Worm (Caenorhabditis elegans) whole organism, L1 larva: ENCODE data around the gene paml-1.

Experiments used
- C04F5.9 ChIP-seq: sonication (generic microtip); optimal IDR thresholded peaks from 2 replicates; lab custom pipeline; 2016; ENCODE audit warnings: missing genetic modification characterization, missing compliant biosample characterization
- C16A3.4 ChIP-seq: fragments of 150-350 bp; optimal IDR thresholded peaks from 2 replicates; lab custom pipeline; 2014; ENCODE audit warnings: missing biosample characterization, missing genetic modification characterization
- C34B4.2 ChIP-seq: sonication (generic microtip); optimal IDR thresholded peaks from 2 replicates; lab custom pipeline; 2017; ENCODE audit warnings: mild to moderate bottlenecking, missing genetic modification characterization, missing compliant biosample characterization
- F16B12.6 ChIP-seq: fragments of 150-350 bp; optimal IDR thresholded peaks from 2 replicates; lab custom pipeline; 2014; ENCODE audit warnings: missing biosample characterization, missing genetic modification characterization
- aly-2 ChIP-seq: fragments of 150-350 bp; optimal IDR thresholded peaks from 2 replicates; lab custom pipeline; 2014; ENCODE audit warnings: missing biosample characterization, missing genetic modification characterization
- ama-1 ChIP-seq: fragments of 150-350 bp; optimal IDR thresholded peaks from 2 replicates; lab custom pipeline; 2014
- ceh-63 ChIP-seq: fragments of 200-800 bp; sonication (Bioruptor generic); optimal IDR thresholded peaks from 2 replicates; lab custom pipeline; 2018; ENCODE audit warnings: mild to moderate bottlenecking, missing genetic modification characterization, missing compliant biosample characterization
- ceh-8 ChIP-seq: fragments of 200-800 bp; sonication (Bioruptor generic); optimal IDR thresholded peaks from 2 replicates; lab custom pipeline; 2018; ENCODE audit warnings: mild to moderate bottlenecking, missing genetic modification characterization, moderate library complexity, missing compliant biosample characterization
- ceh-82 ChIP-seq, 3 experiments: fragments of 150-350 bp in 1 of 3; sonication (generic microtip) in 2 of 3; optimal IDR thresholded peaks; 2 replicates each; lab custom pipeline; 2014 to 2017; ENCODE audit warnings: missing biosample characterization in 3 of 3, missing genetic modification characterization in 3 of 3
- dpl-1 ChIP-seq, 3 experiments: fragments of 150-350 bp in 2 of 3; sonication (generic microtip) in 1 of 3; optimal IDR thresholded peaks; 2 replicates each; lab custom pipeline; 2014 to 2017; ENCODE audit warnings: missing biosample characterization in 3 of 3, missing genetic modification characterization in 3 of 3, missing genetic modification reagents in 3 of 3
- fkh-10 ChIP-seq: sonication (generic microtip); optimal IDR thresholded peaks from 2 replicates; lab custom pipeline; 2017; ENCODE audit warnings: missing biosample characterization, missing genetic modification reagents, missing genetic modification characterization
- fkh-8 ChIP-seq: sonication (generic microtip); optimal IDR thresholded peaks from 2 replicates; lab custom pipeline; 2016; ENCODE audit warnings: mild to moderate bottlenecking, missing genetic modification characterization, missing compliant biosample characterization
- fos-1 ChIP-seq: fragments of 150-350 bp; optimal IDR thresholded peaks from 2 replicates; lab custom pipeline; 2014; ENCODE audit warnings: missing biosample characterization, missing genetic modification characterization
- grh-1 ChIP-seq: fragments of 200-800 bp; sonication (Bioruptor generic); IDR thresholded peaks from 2 replicates; pipeline ENCODE4 v1.3.6; 2022; ENCODE audit warnings: missing genetic modification reagents, missing genetic modification characterization, missing compliant biosample characterization
- hlh-17 ChIP-seq: fragments of 200-800 bp; sonication (Bioruptor generic); optimal IDR thresholded peaks from 2 replicates; lab custom pipeline; 2018; ENCODE audit warnings: missing genetic modification characterization, mild to moderate bottlenecking, missing compliant biosample characterization, moderate library complexity, borderline replicate concordance
- hlh-4 ChIP-seq: sonication (generic microtip); optimal IDR thresholded peaks from 2 replicates; lab custom pipeline; 2016; ENCODE audit warnings: mild to moderate bottlenecking, missing genetic modification characterization, missing compliant biosample characterization
- hpl-2 ChIP-seq: fragments of 150-350 bp; optimal IDR thresholded peaks from 2 replicates; lab custom pipeline; 2014; ENCODE audit warnings: missing biosample characterization, missing genetic modification reagents, missing genetic modification characterization
- irx-1 ChIP-seq: sonication (generic microtip); optimal IDR thresholded peaks from 2 replicates; lab custom pipeline; 2016; ENCODE audit warnings: missing genetic modification characterization, missing compliant biosample characterization
- isw-1 ChIP-seq: fragments of 200-800 bp; sonication (Bioruptor generic); IDR thresholded peaks from 2 replicates; pipeline ENCODE4 v1.3.6; 2022; ENCODE audit warnings: missing genetic modification characterization, missing compliant biosample characterization
- jun-1 ChIP-seq: fragments of 150-350 bp; optimal IDR thresholded peaks from 2 replicates; lab custom pipeline; 2014; ENCODE audit warnings: missing biosample characterization, missing genetic modification reagents, missing genetic modification characterization
- lin-13 ChIP-seq: fragments of 150-350 bp; optimal IDR thresholded peaks from 2 replicates; lab custom pipeline; 2014; ENCODE audit warnings: missing biosample characterization, missing genetic modification reagents, missing genetic modification characterization
- lin-15B ChIP-seq: fragments of 150-350 bp; sonication (generic microtip); optimal IDR thresholded peaks from 3 replicates; lab custom pipeline; 2014; ENCODE audit warnings: missing biosample characterization, missing genetic modification characterization
- lin-35 ChIP-seq, 2 experiments: fragments of 150-350 bp; optimal IDR thresholded peaks; 2 replicates each; lab custom pipeline; 2014; ENCODE audit warnings: missing biosample characterization in 2 of 2, missing genetic modification characterization in 2 of 2, missing genetic modification reagents in 2 of 2
- lin-39 ChIP-seq: fragments of 150-350 bp; optimal IDR thresholded peaks from 2 replicates; lab custom pipeline; 2014; ENCODE audit warnings: missing biosample characterization, missing genetic modification reagents, missing genetic modification characterization
- lir-3 ChIP-seq: sonication (generic microtip); optimal IDR thresholded peaks from 2 replicates; lab custom pipeline; 2016; ENCODE audit warnings: mild to moderate bottlenecking, missing genetic modification characterization, moderate library complexity, missing compliant biosample characterization; ENCODE audit not compliant: poor library complexity
- lsy-2 ChIP-seq, 2 experiments: fragments of 150-350 bp; optimal IDR thresholded peaks; 2 replicates each; lab custom pipeline; 2014; ENCODE audit warnings: missing biosample characterization in 2 of 2, missing genetic modification characterization in 2 of 2
- mab-9 ChIP-seq: fragments of 200-800 bp; sonication (Bioruptor generic); IDR thresholded peaks from 2 replicates; pipeline ENCODE4 v1.3.6; 2022; ENCODE audit warnings: missing genetic modification reagents, missing genetic modification characterization, missing compliant biosample characterization
- mdl-1 ChIP-seq, 2 experiments: fragments of 150-350 bp; optimal IDR thresholded peaks; 2 replicates each; lab custom pipeline; 2014 to 2017; ENCODE audit warnings: missing biosample characterization in 2 of 2, missing genetic modification characterization in 2 of 2, inconsistent platforms in 1 of 2
- nhr-11 ChIP-seq: fragments of 150-350 bp; optimal IDR thresholded peaks from 2 replicates; lab custom pipeline; 2014; ENCODE audit warnings: missing biosample characterization, missing genetic modification characterization
- nhr-237 ChIP-seq: fragments of 150-350 bp; optimal IDR thresholded peaks from 2 replicates; lab custom pipeline; 2014; ENCODE audit warnings: missing biosample characterization, missing genetic modification characterization
- nhr-85 ChIP-seq: sonication (generic microtip); peaks from one replicate; lab custom pipeline; 2016; ENCODE audit warnings: missing genetic modification characterization, inconsistent platforms, missing compliant biosample characterization
- nhr-90 ChIP-seq: sonication (generic microtip); optimal IDR thresholded peaks from 2 replicates; lab custom pipeline; 2016; ENCODE audit warnings: mild to moderate bottlenecking, missing genetic modification characterization, missing compliant biosample characterization; ENCODE audit not compliant: poor library complexity
- pag-3 ChIP-seq: sonication (generic microtip); optimal IDR thresholded peaks from 2 replicates; lab custom pipeline; 2017; ENCODE audit warnings: missing genetic modification characterization, mild to moderate bottlenecking, missing compliant biosample characterization, antibody characterized with exemption, borderline replicate concordance; ENCODE audit not compliant: insufficient read depth
- pax-3 ChIP-seq: fragments of 200-800 bp; sonication (Bioruptor generic); optimal IDR thresholded peaks from 2 replicates; lab custom pipeline; 2018; ENCODE audit warnings: mild to moderate bottlenecking, missing genetic modification characterization, moderate library complexity, missing compliant biosample characterization
- pqm-1 ChIP-seq: sonication (generic microtip); optimal IDR thresholded peaks from 3 replicates; lab custom pipeline; 2017; ENCODE audit warnings: missing biosample characterization, missing genetic modification characterization
- rnt-1 ChIP-seq: sonication (generic microtip); optimal IDR thresholded peaks from 2 replicates; lab custom pipeline; 2016; ENCODE audit warnings: mild to moderate bottlenecking, missing genetic modification characterization, moderate library complexity, missing compliant biosample characterization
- skn-1 ChIP-seq: fragments of 150-350 bp; optimal IDR thresholded peaks from 2 replicates; lab custom pipeline; 2014; ENCODE audit warnings: missing biosample characterization, missing genetic modification characterization
- snu-23 ChIP-seq: sonication (generic microtip); optimal IDR thresholded peaks from 2 replicates; lab custom pipeline; 2016; ENCODE audit warnings: missing genetic modification characterization, missing compliant biosample characterization
- sox-4 ChIP-seq: sonication (generic microtip); optimal IDR thresholded peaks from 2 replicates; lab custom pipeline; 2016; ENCODE audit warnings: missing genetic modification characterization, missing compliant biosample characterization
- sup-37 ChIP-seq: fragments of 200-800 bp; sonication (Bioruptor generic); optimal IDR thresholded peaks from 2 replicates; lab custom pipeline; 2018; ENCODE audit warnings: mild to moderate bottlenecking, missing genetic modification characterization, missing compliant biosample characterization
- swsn-7 ChIP-seq: sonication (generic microtip); optimal IDR thresholded peaks from 2 replicates; lab custom pipeline; 2016; ENCODE audit warnings: missing genetic modification characterization, missing compliant biosample characterization
- tbx-2 ChIP-seq: sonication (generic microtip); optimal IDR thresholded peaks from 2 replicates; lab custom pipeline; 2016; ENCODE audit warnings: missing genetic modification characterization, missing compliant biosample characterization
- unc-62 ChIP-seq: fragments of 150-350 bp; optimal IDR thresholded peaks from 2 replicates; lab custom pipeline; 2014; ENCODE audit warnings: missing biosample characterization, missing genetic modification reagents, missing genetic modification characterization
- unc-98 ChIP-seq: fragments of 200-800 bp; sonication (Bioruptor generic); IDR thresholded peaks from 2 replicates; pipeline ENCODE4 v1.3.6; 2022; ENCODE audit warnings: missing genetic modification characterization, missing compliant biosample characterization
- vab-15 ChIP-seq: sonication (generic microtip); optimal IDR thresholded peaks from 2 replicates; lab custom pipeline; 2017; ENCODE audit warnings: missing genotype, mild to moderate bottlenecking, missing genetic modification characterization, missing compliant biosample characterization
- xbp-1 ChIP-seq: sonication (generic microtip); optimal IDR thresholded peaks from 2 replicates; lab custom pipeline; 2016; ENCODE audit warnings: missing genetic modification characterization, missing compliant biosample characterization
- ztf-11 ChIP-seq, 2 experiments: sonication (generic microtip); optimal IDR thresholded peaks; 2 replicates each; lab custom pipeline; 2016 to 2017; ENCODE audit warnings: missing genetic modification characterization in 2 of 2, missing biosample characterization in 1 of 2, missing compliant biosample characterization in 1 of 2
- ztf-4 ChIP-seq: fragments of 150-350 bp; optimal IDR thresholded peaks from 2 replicates; lab custom pipeline; 2014; ENCODE audit warnings: missing biosample characterization, missing genetic modification characterization

paml-1 gene

ce11 chrIII:10236291-10236871 is 2.5 kb upstream of the paml-1 start (continued):
- TF ChIP-seq lin-35 (GFP tag; optimal IDR thresholded peaks at IDR 0.05; lab: Kevin White, UChicago) (peak in 1 of 2 experiments; percentile 36), pqm-1 (no peak), pag-3 (tag; lab: Kevin White, UChicago) (no peak), C34B4.2 (tag; lab: Kevin White, UChicago) (no peak), nhr-237 (tag; lab: Kevin White, UChicago) (no peak), xbp-1 (tag; lab: Kevin White, UChicago) (no peak), ceh-8 (GFP tag; lab: Kevin White, UChicago) (no peak), dpl-1 (GFP tag; optimal IDR thresholded peaks at IDR 0.05; lab: Kevin White, UChicago) (no peak), mdl-1 (tag; optimal IDR thresholded peaks at IDR 0.05; lab: Kevin White, UChicago) (peak in 1 of 2 experiments; percentile 15), isw-1 (GFP tag; lab: Robert Waterston, UW) (no peak), ama-1 (lab: Kevin White, UChicago) (no peak), lin-15B (tag; lab: Kevin White, UChicago) (no peak), jun-1 (tag; lab: Kevin White, UChicago) (no peak), swsn-7 (tag; lab: Kevin White, UChicago) (no peak), skn-1 (no peak), sup-37 (GFP tag; lab: Kevin White, UChicago) (no peak), pax-3 (tag; lab: Kevin White, UChicago) (no peak), fkh-10 (GFP tag; lab: Kevin White, UChicago) (no peak), C04F5.9 (no peak), lin-13 (GFP tag; lab: Kevin White, UChicago) (no peak), F16B12.6 (tag; lab: Kevin White, UChicago) (no peak), lin-39 (tag; lab: Kevin White, UChicago) (no peak), C16A3.4 (tag; lab: Kevin White, UChicago) (no peak), irx-1 (tag; lab: Kevin White, UChicago) (no peak), tbx-2 (tag; lab: Kevin White, UChicago) (no peak), rnt-1 (tag; lab: Kevin White, UChicago) (no peak), nhr-11 (tag; lab: Kevin White, UChicago) (no peak), fkh-8 (no peak), unc-62 (GFP tag; lab: Kevin White, UChicago) (no peak), hlh-4 (tag; lab: Kevin White, UChicago) (no peak), nhr-90 (tag; lab: Kevin White, UChicago) (peak; percentile 27), grh-1 (no peak), nhr-85 (tag; lab: Kevin White, UChicago) (peak; percentile 52), ztf-11 (tag; optimal IDR thresholded peaks at IDR 0.05; lab: Kevin White, UChicago) (no peak), hlh-17 (GFP tag; lab: Kevin White, UChicago) (no peak), ceh-63 (GFP tag; lab: Kevin White, UChicago) (no peak), ceh-82 (tag; optimal IDR thresholded peaks at IDR 0.05; lab: Kevin White, UChicago) (no peak), ztf-4 (tag; lab: Kevin White, UChicago) (no peak), snu-23 (peak; percentile 39), unc-98 (GFP tag; lab: Robert Waterston, UW) (no peak), lsy-2 (tag; optimal IDR thresholded peaks at IDR 0.05; lab: Kevin White, UChicago) (no peak), vab-15 (tag; lab: Kevin White, UChicago) (no peak), aly-2 (no peak), fos-1 (no peak), hpl-2 (GFP tag; lab: Kevin White, UChicago) (no peak), lir-3 (tag; lab: Kevin White, UChicago) (no peak), sox-4 (tag; lab: Kevin White, UChicago) (no peak), mab-9 (GFP tag; lab: Robert Waterston, UW) (no peak)
